Fruit fly (Drosophila melanogaster): ENCODE measurements around the gene twy.

twy gene

dm6 chr3L:11819639-11820456, 26.8 kb upstream of the twy start (continued):
- TF ChIP-seq Meics (GFP tag; optimal IDR thresholded peaks at IDR 0.05) = peak; percentile 53
- peak; percentile 25 for TF ChIP-seq trem (tag; optimal IDR thresholded peaks at IDR 0.05)
- no peak for TF ChIP-seq emc (GFP tag; optimal IDR thresholded peaks at IDR 0.05)
- no peak for TF ChIP-seq vnd (GFP tag; IDR thresholded peaks at IDR 0.05; ENCODE audit: partially characterized antibody)
- TF ChIP-seq Ets65A (GFP tag) = no peak
- no peak for TF ChIP-seq CG10654 (GFP tag; optimal IDR thresholded peaks at IDR 0.05)
- TF ChIP-seq jing (GFP tag; optimal IDR thresholded peaks at IDR 0.05) = no peak
- no peak for TF ChIP-seq CG1792 (GFP tag; optimal IDR thresholded peaks at IDR 0.05)
- TF ChIP-seq Eip74EF (GFP tag; optimal IDR thresholded peaks at IDR 0.05) = peak in 1 of 2 experiments; percentile 47
- peak; percentile 44 for TF ChIP-seq kah (GFP tag; optimal IDR thresholded peaks at IDR 0.05)
- TF ChIP-seq CG6813 (GFP tag; optimal IDR thresholded peaks at IDR 0.05) = no peak
- TF ChIP-seq fd64A (GFP tag; optimal IDR thresholded peaks at IDR 0.05) = no peak
- TF ChIP-seq CG8359 (GFP tag; optimal IDR thresholded peaks at IDR 0.05; ENCODE audit: borderline replicate concordance) = no peak
- peak; percentile 16 for TF ChIP-seq oc (tag; optimal IDR thresholded peaks at IDR 0.05)
- TF ChIP-seq knrl (GFP tag; IDR thresholded peaks at IDR 0.05; ENCODE audit: partially characterized antibody) = no peak
- no peak for TF ChIP-seq Lim3 (GFP tag; IDR thresholded peaks at IDR 0.05)
- 0 out of 2 replicates have a peak, but pooled peaks have one; percentile 38 for TF ChIP-seq wdn (GFP tag; IDR thresholded peaks at IDR 0.05)
- TF ChIP-seq CG31224 (GFP tag; IDR thresholded peaks at IDR 0.05) = 0 out of 2 replicates have a peak, but pooled peaks have one; percentile 22
- peak; percentile 34 for TF ChIP-seq CG12219 (GFP tag; optimal IDR thresholded peaks at IDR 0.05)
- peak; percentile 16 for TF ChIP-seq CoRest (tag; optimal IDR thresholded peaks at IDR 0.05)
- TF ChIP-seq Hmr (GFP tag; optimal IDR thresholded peaks at IDR 0.05) = peak; percentile 29
- no peak for TF ChIP-seq inv (GFP tag; IDR thresholded peaks at IDR 0.05; ENCODE audit: partially characterized antibody)
- TF ChIP-seq CG7271 (tag; optimal IDR thresholded peaks at IDR 0.05) = no peak
- TF ChIP-seq CG4707 (GFP tag; optimal IDR thresholded peaks at IDR 0.05) = no peak
- 0 out of 2 replicates have a peak, but pooled peaks have one; percentile 11 for TF ChIP-seq CG11696 (GFP tag; IDR thresholded peaks at IDR 0.05)
- no peak for TF ChIP-seq CG17361 (GFP tag; IDR thresholded peaks at IDR 0.05)
- TF ChIP-seq CG4854 (GFP tag; optimal IDR thresholded peaks at IDR 0.05) = no peak
- TF ChIP-seq vvl (GFP tag; IDR thresholded peaks at IDR 0.05) = peak; percentile 83
- peak; percentile 16 for TF ChIP-seq fd3F (GFP tag; optimal IDR thresholded peaks at IDR 0.05)
- TF ChIP-seq CG17612 (GFP tag; IDR thresholded peaks at IDR 0.05) = no peak
- peak; percentile 52 for TF ChIP-seq lbe (GFP tag; optimal IDR thresholded peaks at IDR 0.05)
- no peak for TF ChIP-seq CG33557 (GFP tag; optimal IDR thresholded peaks at IDR 0.05)
- TF ChIP-seq lilli (GFP tag; optimal IDR thresholded peaks at IDR 0.05) = peak; percentile 53
- no peak for TF ChIP-seq CTCF (GFP tag; optimal IDR thresholded peaks at IDR 0.05)
- TF ChIP-seq CG12155 (GFP tag; optimal IDR thresholded peaks at IDR 0.05) = no peak
- no peak for TF ChIP-seq ap (GFP tag; IDR thresholded peaks at IDR 0.05)
- no peak for TF ChIP-seq Gsc (GFP tag; IDR thresholded peaks at IDR 0.05)
- no peak for TF ChIP-seq CG15269 (tag; optimal IDR thresholded peaks at IDR 0.05)
- TF ChIP-seq Ets97D (GFP tag; optimal IDR thresholded peaks at IDR 0.05) = no peak
- no peak for TF ChIP-seq CG10565 (GFP tag; optimal IDR thresholded peaks at IDR 0.05)
- TF ChIP-seq tll (GFP tag; optimal IDR thresholded peaks at IDR 0.05) = no peak
- peak; percentile 31 for TF ChIP-seq CG12071 (GFP tag; optimal IDR thresholded peaks at IDR 0.05)
- TF ChIP-seq MESR4 (GFP tag; optimal IDR thresholded peaks at IDR 0.05) = peak; percentile 14
- peak; percentile 59 for TF ChIP-seq CG7839 (tag; optimal IDR thresholded peaks at IDR 0.05)
- TF ChIP-seq Hr51 (GFP tag; optimal IDR thresholded peaks at IDR 0.05) = no peak
- TF ChIP-seq Bdp1 (GFP tag; optimal IDR thresholded peaks at IDR 0.05) = no peak
- peak; percentile 23; the same call in 1 of the 2 replicates for TF ChIP-seq unc-4 (GFP tag; IDR thresholded peaks at IDR 0.05; ENCODE audit: partially characterized antibody)
- no peak for TF ChIP-seq CG13894 (tag; optimal IDR thresholded peaks at IDR 0.05)
